Worm (Caenorhabditis elegans) whole organism, late embryonic: ENCODE measurements around the gene D1054.5.

Source experiments
- C08G9.2 ChIP-seq: sonication (generic microtip); optimal IDR thresholded peaks from 2 replicates; lab custom pipeline; 2016; ENCODE audit warnings: mild to moderate bottlenecking, missing genetic modification characterization, moderate library complexity, missing compliant biosample characterization
- C38D4.7 ChIP-seq: fragments of 200-800 bp; sonication (Bioruptor generic); optimal IDR thresholded peaks from 2 replicates; lab custom pipeline; 2018; ENCODE audit warnings: mild to moderate bottlenecking, missing genetic modification characterization, moderate library complexity, missing compliant biosample characterization
- F13H6.1 ChIP-seq: sonication (generic microtip); optimal IDR thresholded peaks from 2 replicates; lab custom pipeline; 2016; ENCODE audit warnings: missing genetic modification characterization, missing compliant biosample characterization
- T23F11.4 ChIP-seq: fragments of 200-800 bp; sonication (Bioruptor generic); optimal IDR thresholded peaks from 2 replicates; lab custom pipeline; 2018; ENCODE audit warnings: mild to moderate bottlenecking, missing genetic modification characterization, missing compliant biosample characterization
- ama-1 ChIP-seq: fragments of 150-350 bp; optimal IDR thresholded peaks from 2 replicates; lab custom pipeline; 2014
- ceh-14 ChIP-seq: sonication (generic microtip); optimal IDR thresholded peaks from 2 replicates; lab custom pipeline; 2016; ENCODE audit warnings: missing genotype, missing genetic modification characterization, missing compliant biosample characterization
- ceh-18 ChIP-seq: sonication (generic microtip); optimal IDR thresholded peaks from 2 replicates; lab custom pipeline; 2016; ENCODE audit warnings: missing genetic modification characterization, missing compliant biosample characterization
- ceh-19 ChIP-seq: fragments of 200-800 bp; sonication (Bioruptor generic); optimal IDR thresholded peaks from 2 replicates; lab custom pipeline; 2018; ENCODE audit warnings: mild to moderate bottlenecking, missing genetic modification characterization, missing compliant biosample characterization
- ceh-2 ChIP-seq: sonication (generic microtip); optimal IDR thresholded peaks from 2 replicates; lab custom pipeline; 2016; ENCODE audit warnings: missing genotype, missing genetic modification characterization, missing compliant biosample characterization
- ceh-24 ChIP-seq: sonication (generic microtip); optimal IDR thresholded peaks from 2 replicates; lab custom pipeline; 2016; ENCODE audit warnings: mild to moderate bottlenecking, missing genetic modification characterization, missing compliant biosample characterization
- ceh-30 ChIP-seq: fragments of 150-350 bp; optimal IDR thresholded peaks from 2 replicates; lab custom pipeline; 2014; ENCODE audit warnings: missing biosample characterization, missing genetic modification characterization
- ceh-31 ChIP-seq: sonication (generic microtip); optimal IDR thresholded peaks from 2 replicates; lab custom pipeline; 2016; ENCODE audit warnings: missing genetic modification characterization, missing compliant biosample characterization
- ceh-48 ChIP-seq: sonication (generic microtip); optimal IDR thresholded peaks from 2 replicates; lab custom pipeline; 2016; ENCODE audit warnings: missing genetic modification characterization, inconsistent platforms, missing compliant biosample characterization
- ceh-6 ChIP-seq: fragments of 200-800 bp; sonication (Bioruptor generic); optimal IDR thresholded peaks from 2 replicates; lab custom pipeline; 2018; ENCODE audit warnings: mild to moderate bottlenecking, missing genetic modification characterization, missing compliant biosample characterization
- ceh-9 ChIP-seq: sonication (generic microtip); optimal IDR thresholded peaks from 2 replicates; lab custom pipeline; 2016; ENCODE audit warnings: mild to moderate bottlenecking, missing genetic modification characterization, inconsistent platforms, missing compliant biosample characterization
- dmd-4 ChIP-seq: sonication (generic microtip); optimal IDR thresholded peaks from 2 replicates; lab custom pipeline; 2016; ENCODE audit warnings: borderline replicate concordance, missing genetic modification characterization, missing compliant biosample characterization
- ets-4 ChIP-seq: sonication (generic microtip); optimal IDR thresholded peaks from 2 replicates; lab custom pipeline; 2016; ENCODE audit warnings: missing genetic modification characterization, missing compliant biosample characterization
- eyg-1 ChIP-seq: sonication (generic microtip); optimal IDR thresholded peaks from 2 replicates; lab custom pipeline; 2016; ENCODE audit warnings: missing genotype, missing genetic modification characterization, missing compliant biosample characterization
- fax-1 ChIP-seq: sonication (generic microtip); optimal IDR thresholded peaks from 2 replicates; lab custom pipeline; 2016; ENCODE audit warnings: missing genotype, missing genetic modification characterization, missing compliant biosample characterization
- fkh-6 ChIP-seq: sonication (generic microtip); optimal IDR thresholded peaks from 2 replicates; lab custom pipeline; 2016; ENCODE audit warnings: missing genetic modification characterization, missing compliant biosample characterization
- hlh-15 ChIP-seq: sonication (generic microtip); optimal IDR thresholded peaks from 2 replicates; lab custom pipeline; 2016; ENCODE audit warnings: missing genetic modification characterization, missing compliant biosample characterization
- hlh-30 ChIP-seq: sonication (generic microtip); optimal IDR thresholded peaks from 2 replicates; lab custom pipeline; 2017; ENCODE audit warnings: antibody characterized with exemption, missing genetic modification characterization, missing compliant biosample characterization; ENCODE audit not compliant: insufficient read depth
- hlh-8 ChIP-seq: sonication (generic microtip); optimal IDR thresholded peaks from 2 replicates; lab custom pipeline; 2016; ENCODE audit warnings: missing genotype, missing genetic modification characterization, missing compliant biosample characterization
- lim-6 ChIP-seq: sonication (generic microtip); optimal IDR thresholded peaks from 2 replicates; lab custom pipeline; 2016; ENCODE audit warnings: missing genetic modification characterization, missing compliant biosample characterization
- madf-2 ChIP-seq: sonication (generic microtip); optimal IDR thresholded peaks from 2 replicates; lab custom pipeline; 2017; ENCODE audit warnings: missing genetic modification characterization, missing compliant biosample characterization
- mec-3 ChIP-seq: sonication (generic microtip); optimal IDR thresholded peaks from 2 replicates; lab custom pipeline; 2016; ENCODE audit warnings: borderline replicate concordance, missing genetic modification characterization, missing compliant biosample characterization
- nhr-11 ChIP-seq: fragments of 150-350 bp; optimal IDR thresholded peaks from 2 replicates; lab custom pipeline; 2014; ENCODE audit warnings: missing biosample characterization, missing genetic modification characterization
- odd-2 ChIP-seq: sonication (generic microtip); optimal IDR thresholded peaks from 2 replicates; lab custom pipeline; 2017; ENCODE audit warnings: antibody characterized with exemption, mild to moderate bottlenecking, missing genetic modification characterization, missing compliant biosample characterization
- pag-3 ChIP-seq: sonication (generic microtip); optimal IDR thresholded peaks from 2 replicates; lab custom pipeline; 2016; ENCODE audit warnings: missing compliant biosample characterization, missing genetic modification characterization, borderline replicate concordance
- pat-9 ChIP-seq: fragments of 200-800 bp; sonication (Bioruptor generic); optimal IDR thresholded peaks from 2 replicates; lab custom pipeline; 2018; ENCODE audit warnings: mild to moderate bottlenecking, missing genetic modification characterization, moderate library complexity, missing compliant biosample characterization
- pax-1 ChIP-seq: fragments of 150-350 bp; optimal IDR thresholded peaks from 2 replicates; lab custom pipeline; 2014; ENCODE audit warnings: missing biosample characterization, missing genetic modification characterization
- pha-2 ChIP-seq: sonication (generic microtip); optimal IDR thresholded peaks from 2 replicates; lab custom pipeline; 2017; ENCODE audit warnings: mild to moderate bottlenecking, missing genetic modification characterization, missing compliant biosample characterization
- pha-4 ChIP-seq: fragments of 150-350 bp; optimal IDR thresholded peaks from 2 replicates; lab custom pipeline; 2018; ENCODE audit warnings: missing biosample characterization, missing genetic modification reagents, missing genetic modification characterization
- pqm-1 ChIP-seq: sonication (generic microtip); optimal IDR thresholded peaks from 2 replicates; lab custom pipeline; 2016; ENCODE audit warnings: missing genetic modification characterization, missing compliant biosample characterization
- pros-1 ChIP-seq: fragments of 150-350 bp; optimal IDR thresholded peaks from 2 replicates; lab custom pipeline; 2014; ENCODE audit warnings: missing biosample characterization, missing genetic modification reagents, missing genetic modification characterization
- ref-2 ChIP-seq: sonication (generic microtip); optimal IDR thresholded peaks from 2 replicates; lab custom pipeline; 2016; ENCODE audit warnings: missing genetic modification characterization, missing compliant biosample characterization
- rnt-1 ChIP-seq: sonication (generic microtip); optimal IDR thresholded peaks from 2 replicates; lab custom pipeline; 2016; ENCODE audit warnings: missing genetic modification characterization, missing compliant biosample characterization
- sdc-2 ChIP-seq: sonication (generic microtip); optimal IDR thresholded peaks from 2 replicates; lab custom pipeline; 2016; ENCODE audit warnings: missing genotype, missing genetic modification characterization, missing compliant biosample characterization
- sox-2 ChIP-seq: fragments of 200-800 bp; sonication (Bioruptor generic); IDR thresholded peaks from 2 replicates; pipeline ENCODE4 v1.3.6; 2022; ENCODE audit warnings: missing genetic modification reagents, missing genetic modification characterization, missing compliant biosample characterization
- sox-4 ChIP-seq: sonication (generic microtip); optimal IDR thresholded peaks from 2 replicates; lab custom pipeline; 2017; ENCODE audit warnings: mild to moderate bottlenecking, missing genetic modification characterization, inconsistent platforms, missing compliant biosample characterization
- syd-9 ChIP-seq: sonication (generic microtip); optimal IDR thresholded peaks from 2 replicates; lab custom pipeline; 2016; ENCODE audit warnings: mild to moderate bottlenecking, missing genetic modification characterization, moderate library complexity, missing compliant biosample characterization
- tbx-2 ChIP-seq: sonication (generic microtip); optimal IDR thresholded peaks from 2 replicates; lab custom pipeline; 2016; ENCODE audit warnings: missing genetic modification characterization, missing compliant biosample characterization
- tbx-7 ChIP-seq: sonication (generic microtip); optimal IDR thresholded peaks from 2 replicates; lab custom pipeline; 2016; ENCODE audit warnings: missing genotype, missing genetic modification characterization, missing compliant biosample characterization
- ttx-3 ChIP-seq: sonication (generic microtip); optimal IDR thresholded peaks from 2 replicates; lab custom pipeline; 2016; ENCODE audit warnings: missing genetic modification reagents, missing genetic modification characterization, missing compliant biosample characterization
- unc-42 ChIP-seq: sonication (generic microtip); optimal IDR thresholded peaks from 2 replicates; lab custom pipeline; 2016; ENCODE audit warnings: missing genotype, missing genetic modification characterization, missing compliant biosample characterization
- unc-55 ChIP-seq: sonication (generic microtip); optimal IDR thresholded peaks from 2 replicates; lab custom pipeline; 2017; ENCODE audit warnings: missing biosample characterization, missing genetic modification reagents, missing genetic modification characterization
- unc-86 ChIP-seq: sonication (generic microtip); optimal IDR thresholded peaks from 2 replicates; lab custom pipeline; 2016; ENCODE audit warnings: missing genetic modification characterization, missing compliant biosample characterization
- zip-5 ChIP-seq: sonication (generic microtip); optimal IDR thresholded peaks from 2 replicates; lab custom pipeline; 2016; ENCODE audit warnings: missing genetic modification characterization, missing compliant biosample characterization

The D1054.5 gene

DNA sequence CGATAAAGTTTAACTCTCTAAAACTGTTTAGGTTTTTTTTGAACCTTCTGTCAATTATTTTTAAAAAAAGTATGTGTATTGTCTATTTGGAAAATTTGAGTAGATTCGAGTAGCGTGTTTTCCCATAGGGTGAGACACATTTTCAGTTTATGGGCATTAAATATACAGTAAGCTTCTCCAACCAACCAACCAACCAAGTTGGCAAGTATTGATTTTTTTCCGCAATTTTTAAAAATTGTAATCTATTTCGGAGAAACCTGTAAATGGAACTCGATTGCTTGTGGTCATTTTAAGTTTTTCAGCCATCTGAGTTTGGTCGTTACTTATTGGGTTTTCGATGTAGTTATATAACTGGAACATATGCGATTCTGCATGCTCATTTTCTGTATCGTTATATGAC is 31.3 kb downstream of the D1054.5 start, which contains the start of gene srj-21:
Gene srj-21, plus strand, starts transcription at position 301 of the 400 bp plus-strand sequence.
- no peak for TF ChIP-seq hlh-8 (tag; lab: Kevin White, UChicago)
- no peak for TF ChIP-seq ceh-14 (tag; lab: Kevin White, UChicago)
- TF ChIP-seq ceh-18: no peak
- no peak for TF ChIP-seq F13H6.1 (tag; lab: Kevin White, UChicago)
- TF ChIP-seq hlh-15: no peak
- TF ChIP-seq mec-3: no peak
- no peak for TF ChIP-seq C38D4.7
- no peak for TF ChIP-seq tbx-7 (tag; lab: Kevin White, UChicago)
- TF ChIP-seq, all 69 proteins: peak for 0

DNA sequence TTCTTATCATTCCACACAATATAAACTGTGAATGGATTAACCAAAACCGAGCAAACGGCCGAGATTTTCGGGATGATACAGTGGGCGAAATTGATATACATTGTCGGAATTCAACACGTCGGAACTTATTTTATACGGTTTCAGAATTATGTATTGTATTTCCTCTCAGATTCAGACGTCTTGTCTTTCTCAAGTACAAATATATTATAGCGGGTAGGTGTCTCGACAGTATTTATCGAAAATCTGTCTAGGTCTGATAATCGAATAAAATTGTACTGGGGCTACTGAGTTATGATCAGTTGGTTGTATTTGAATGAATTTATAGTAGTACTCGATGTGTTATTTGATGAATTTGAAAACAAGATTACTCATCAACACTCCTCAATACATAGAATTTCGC is 32.7 kb downstream of the D1054.5 start, which contains the start of gene srj-22:
Gene srj-22, minus strand, starts transcription at position 101 of the 400 bp plus-strand sequence.
- TF ChIP-seq T23F11.4 (GFP tag; lab: Kevin White, UChicago): no peak
- no peak for TF ChIP-seq ceh-19 (GFP tag; lab: Kevin White, UChicago)
- TF ChIP-seq zip-5 (tag; lab: Kevin White, UChicago): no peak
- no peak for TF ChIP-seq nhr-11 (tag; lab: Kevin White, UChicago)
- TF ChIP-seq sdc-2 (tag; lab: Kevin White, UChicago): no peak
- TF ChIP-seq pat-9 (tag; lab: Kevin White, UChicago): no peak
- TF ChIP-seq ets-4: no peak
- no peak for TF ChIP-seq rnt-1
- TF ChIP-seq ceh-48: no peak
- TF ChIP-seq, all 69 proteins: peak for 0

DNA sequence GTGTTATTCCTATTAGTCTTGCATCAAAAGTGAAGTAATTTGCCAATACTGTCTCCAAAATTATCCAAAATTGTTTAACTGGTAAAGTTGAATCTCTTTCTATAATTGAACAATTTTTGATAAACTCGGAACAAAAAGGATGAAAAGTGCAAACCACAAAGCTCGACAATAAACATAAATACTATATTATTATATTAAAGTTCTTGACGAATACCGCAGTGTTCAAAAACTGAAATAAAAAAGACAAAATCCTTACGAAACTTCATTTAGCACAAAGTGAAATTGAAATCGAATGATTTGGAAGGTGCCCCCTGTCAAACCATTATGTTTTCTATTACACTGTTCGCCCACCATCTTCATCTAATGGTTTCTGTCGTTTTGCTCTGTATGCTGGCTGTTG is 35.0 kb downstream of the D1054.5 start, which contains the start of gene ZC302.3:
Gene ZC302.3, minus strand, starts transcription at position 101 of the 400 bp plus-strand sequence.
- TF ChIP-seq pha-2 (tag; lab: Kevin White, UChicago) (no peak), dmd-4 (tag; lab: Kevin White, UChicago) (no peak), madf-2 (tag; lab: Kevin White, UChicago) (no peak), sox-2 (GFP tag; lab: Robert Waterston, UW) (no peak), ttx-3 (no peak), pha-4 (no peak), unc-42 (tag; lab: Kevin White, UChicago) (no peak), hlh-15 (no peak), ceh-18 (no peak), lim-6 (tag; lab: Kevin White, UChicago) (no peak), eyg-1 (tag; lab: Kevin White, UChicago) (no peak), T23F11.4 (GFP tag; lab: Kevin White, UChicago) (no peak), ceh-2 (no peak), ceh-9 (no peak), ama-1 (lab: Kevin White, UChicago) (no peak), syd-9 (no peak), F13H6.1 (tag; lab: Kevin White, UChicago) (no peak), sox-4 (tag; lab: Kevin White, UChicago) (no peak), hlh-30 (no peak)

DNA sequence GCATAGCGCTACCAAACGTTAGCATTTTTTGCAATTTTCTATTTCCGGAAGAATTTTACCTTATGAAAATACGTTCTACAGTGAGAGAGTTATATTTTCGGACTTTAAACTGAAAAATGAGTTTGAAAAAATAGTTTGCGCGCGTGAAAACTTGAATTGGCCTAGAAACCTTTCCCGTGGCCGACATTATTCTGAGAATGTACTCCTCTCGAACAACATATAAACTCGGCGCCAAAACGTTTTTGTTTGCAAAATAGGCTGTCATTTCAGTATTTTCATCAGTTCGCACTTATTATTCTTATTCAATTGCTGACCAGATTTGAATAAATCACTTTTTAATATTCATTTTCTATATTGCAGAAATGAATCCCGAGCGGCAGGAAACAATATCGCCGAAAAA is 39.6 kb downstream of the D1054.5 start, which contains the start of the genes mre-11 and wdr-5.3:
Gene mre-11, minus strand, starts transcription at position 113 of the 400 bp plus-strand sequence.
Gene wdr-5.3, plus strand, starts transcription at position 361 of the 400 bp plus-strand sequence.
- TF ChIP-seq tbx-7 (tag; lab: Kevin White, UChicago) (peak; percentile 34), ceh-2 (peak; percentile 53), unc-86 (tag; lab: Kevin White, UChicago) (no peak), eyg-1 (tag; lab: Kevin White, UChicago) (no peak), ceh-48 (no peak), ceh-24 (tag; lab: Kevin White, UChicago) (no peak), tbx-2 (tag; lab: Kevin White, UChicago) (peak; percentile 57), ttx-3 (no peak), ceh-30 (tag; lab: Kevin White, UChicago) (no peak), ceh-31 (tag; lab: Kevin White, UChicago) (peak; percentile 59), pqm-1 (tag; lab: Kevin White, UChicago) (no peak), odd-2 (no peak), fax-1 (peak; percentile 29), pag-3 (no peak), ceh-6 (GFP tag; lab: Kevin White, UChicago) (no peak), unc-42 (tag; lab: Kevin White, UChicago) (no peak), dmd-4 (tag; lab: Kevin White, UChicago) (no peak), pat-9 (tag; lab: Kevin White, UChicago) (no peak), fkh-6 (tag; lab: Kevin White, UChicago) (no peak), ama-1 (lab: Kevin White, UChicago) (no peak), pax-1 (tag; lab: Kevin White, UChicago) (no peak), ref-2 (tag; lab: Kevin White, UChicago) (no peak), pros-1 (tag; lab: Kevin White, UChicago) (no peak), C08G9.2 (tag; lab: Kevin White, UChicago) (peak; percentile 74), ets-4 (peak; percentile 28), zip-5 (tag; lab: Kevin White, UChicago) (peak; percentile 21), unc-55 (GFP tag; lab: Kevin White, UChicago) (no peak)
